Worm (Caenorhabditis elegans) whole organism, midembryonic: ENCODE measurements around the gene Y47D3A.14.

Source experiments
- T22C8.4 ChIP-seq: fragments of 200-800 bp; sonication (Bioruptor generic); IDR thresholded peaks from 2 replicates; pipeline ENCODE4 v1.3.6; 2022; ENCODE audit warnings: missing genetic modification characterization, missing compliant biosample characterization
- cog-1 ChIP-seq: sonication (generic microtip); optimal IDR thresholded peaks from 2 replicates; lab custom pipeline; 2016; ENCODE audit warnings: missing genetic modification characterization, missing compliant biosample characterization
- flt-1 ChIP-seq: fragments of 200-800 bp; sonication (Bioruptor generic); IDR thresholded peaks from 2 replicates; pipeline ENCODE4 v1.3.6; 2022; ENCODE audit warnings: missing genetic modification characterization, missing compliant biosample characterization
- klf-2 ChIP-seq: fragments of 200-800 bp; sonication (Bioruptor generic); conservative IDR thresholded peaks from 2 replicates; pipeline ENCODE4 v1.3.6; 2022; ENCODE audit warnings: missing genetic modification reagents, missing genetic modification characterization, missing compliant biosample characterization
- med-1 ChIP-seq: sonication (generic microtip); optimal IDR thresholded peaks from 2 replicates; lab custom pipeline; 2017; ENCODE audit warnings: missing genetic modification characterization, mild to moderate bottlenecking, missing compliant biosample characterization, antibody characterized with exemption, missing genetic modification reagents; ENCODE audit not compliant: insufficient read depth
- ref-1 ChIP-seq: fragments of 200-800 bp; sonication (Bioruptor generic); conservative IDR thresholded peaks from 2 replicates; pipeline ENCODE4 v1.3.6; 2022; ENCODE audit warnings: missing genetic modification reagents, missing genetic modification characterization, missing compliant biosample characterization
- tab-1 ChIP-seq: fragments of 200-800 bp; sonication (Bioruptor generic); IDR thresholded peaks from 2 replicates; pipeline ENCODE4 v1.3.6; 2022; ENCODE audit warnings: missing genetic modification characterization, missing compliant biosample characterization
- ztf-23 ChIP-seq: fragments of 200-800 bp; sonication (Bioruptor generic); IDR thresholded peaks from 2 replicates; pipeline ENCODE4 v1.3.6; 2022; ENCODE audit warnings: missing genetic modification reagents, missing genetic modification characterization, missing compliant biosample characterization
- ztf-29 ChIP-seq: fragments of 200-800 bp; sonication (Bioruptor generic); IDR thresholded peaks from 2 replicates; pipeline ENCODE4 v1.3.6; 2022; ENCODE audit warnings: missing genetic modification reagents, missing genetic modification characterization, missing compliant biosample characterization

ce11 chrIII:11286069-11286468 lies 49.4 kb upstream of the Y47D3A.14 start:
- TF ChIP-seq ref-1 (GFP tag; lab: Robert Waterston, UW), result no peak
- TF ChIP-seq flt-1 (GFP tag; lab: Robert Waterston, UW), result 0 out of 2 replicates have a peak, but pooled peaks have one; percentile 34
- TF ChIP-seq med-1 (GFP tag; lab: Kevin White, UChicago), result no peak
- TF ChIP-seq ztf-29 (GFP tag; lab: Robert Waterston, UW), result no peak
- TF ChIP-seq ztf-23 (GFP tag; lab: Robert Waterston, UW), result no peak
- no peak for TF ChIP-seq tab-1
- TF ChIP-seq T22C8.4 (GFP tag; lab: Robert Waterston, UW), result no peak
- peak; percentile 1 for TF ChIP-seq cog-1 (tag; lab: Kevin White, UChicago)
- TF ChIP-seq klf-2 (GFP tag; lab: Robert Waterston, UW), result peak; percentile 38; the same call in 1 of the 2 replicates
